Worm (Caenorhabditis elegans) whole organism, L3 larva: ENCODE measurements around the gene F53F8.7.

Source experiments
- R02D3.7 ChIP-seq: fragments of 150-350 bp; optimal IDR thresholded peaks from 2 replicates; lab custom pipeline; 2014; ENCODE audit warnings: missing biosample characterization, missing genetic modification characterization
- ZK546.5 ChIP-seq: sonication (generic microtip); optimal IDR thresholded peaks from 2 replicates; lab custom pipeline; 2017; ENCODE audit warnings: missing biosample characterization, missing genetic modification characterization
- aly-2 ChIP-seq: fragments of 150-350 bp; optimal IDR thresholded peaks from 2 replicates; lab custom pipeline; 2014; ENCODE audit warnings: missing biosample characterization, missing genetic modification characterization
- ceh-16 ChIP-seq: sonication (generic microtip); optimal IDR thresholded peaks from 2 replicates; lab custom pipeline; 2017; ENCODE audit warnings: missing biosample characterization, missing genetic modification characterization
- ceh-28 ChIP-seq: fragments of 150-350 bp; optimal IDR thresholded peaks from 2 replicates; lab custom pipeline; 2014; ENCODE audit warnings: missing biosample characterization, missing genetic modification reagents, missing genetic modification characterization
- ceh-82 ChIP-seq: fragments of 150-350 bp; optimal IDR thresholded peaks from 2 replicates; lab custom pipeline; 2014; ENCODE audit warnings: missing biosample characterization, missing genetic modification characterization
- ceh-9 ChIP-seq: sonication (generic microtip); optimal IDR thresholded peaks from 2 replicates; lab custom pipeline; 2018; ENCODE audit warnings: missing biosample characterization, missing genetic modification characterization
- daf-12 ChIP-seq: fragments of 150-350 bp; optimal IDR thresholded peaks from 2 replicates; lab custom pipeline; 2014; ENCODE audit warnings: missing biosample characterization, missing genetic modification reagents, missing genetic modification characterization
- egl-5 ChIP-seq: fragments of 150-350 bp; optimal IDR thresholded peaks from 2 replicates; lab custom pipeline; 2017; ENCODE audit warnings: missing biosample characterization, missing genetic modification reagents, missing genetic modification characterization, inconsistent platforms
- elt-2 ChIP-seq: sonication (generic microtip); optimal IDR thresholded peaks from 2 replicates; lab custom pipeline; 2016; ENCODE audit warnings: missing genetic modification reagents, mild to moderate bottlenecking, missing genetic modification characterization, missing compliant biosample characterization
- elt-3 ChIP-seq, 3 experiments: fragments of 150-350 bp in 1 of 3; sonication (generic microtip) in 2 of 3; optimal IDR thresholded peaks; 2 replicates in 2 of 3; 4 replicates in 1 of 3; lab custom pipeline; 2014 to 2017; ENCODE audit warnings: missing biosample characterization in 3 of 3, missing genetic modification characterization in 3 of 3
- fos-1 ChIP-seq: fragments of 150-350 bp; optimal IDR thresholded peaks from 2 replicates; lab custom pipeline; 2014; ENCODE audit warnings: missing biosample characterization, missing genetic modification characterization
- hmg-11 ChIP-seq: sonication (generic microtip); optimal IDR thresholded peaks from 2 replicates; lab custom pipeline; 2016; ENCODE audit warnings: missing genetic modification characterization, missing compliant biosample characterization
- jun-1 ChIP-seq: fragments of 150-350 bp; optimal IDR thresholded peaks from 2 replicates; lab custom pipeline; 2014; ENCODE audit warnings: missing biosample characterization, missing genetic modification reagents, missing genetic modification characterization
- lin-15B ChIP-seq: fragments of 150-350 bp; optimal IDR thresholded peaks from 2 replicates; lab custom pipeline; 2014; ENCODE audit warnings: missing biosample characterization, missing genetic modification characterization
- lin-39 ChIP-seq: fragments of 150-350 bp; optimal IDR thresholded peaks from 2 replicates; lab custom pipeline; 2018; ENCODE audit warnings: missing biosample characterization, missing genetic modification reagents, missing genetic modification characterization
- lsy-12 ChIP-seq: sonication (generic microtip); optimal IDR thresholded peaks from 2 replicates; lab custom pipeline; 2016; ENCODE audit warnings: mild to moderate bottlenecking, missing genetic modification characterization, missing compliant biosample characterization
- mdl-1 ChIP-seq: fragments of 150-350 bp; optimal IDR thresholded peaks from 2 replicates; lab custom pipeline; 2014; ENCODE audit warnings: missing biosample characterization, missing genetic modification characterization
- mml-1 ChIP-seq: fragments of 150-350 bp; sonication (generic microtip); optimal IDR thresholded peaks from 3 replicates; lab custom pipeline; 2014; ENCODE audit warnings: missing biosample characterization, missing genetic modification characterization
- nfya-1 ChIP-seq: sonication (generic microtip); optimal IDR thresholded peaks from 2 replicates; lab custom pipeline; 2017; ENCODE audit warnings: missing genetic modification characterization, mild to moderate bottlenecking, missing compliant biosample characterization, antibody characterized with exemption, moderate library complexity; ENCODE audit not compliant: insufficient read depth
- nhr-11 ChIP-seq: fragments of 150-350 bp; optimal IDR thresholded peaks from 2 replicates; lab custom pipeline; 2014; ENCODE audit warnings: missing biosample characterization, missing genetic modification characterization
- nhr-12 ChIP-seq: fragments of 150-350 bp; optimal IDR thresholded peaks from 2 replicates; lab custom pipeline; 2014; ENCODE audit warnings: missing biosample characterization, missing genetic modification characterization
- nhr-23 ChIP-seq: fragments of 150-350 bp; optimal IDR thresholded peaks from 2 replicates; lab custom pipeline; 2014; ENCODE audit warnings: missing biosample characterization, missing genetic modification reagents, missing genetic modification characterization
- nhr-237 ChIP-seq: fragments of 150-350 bp; optimal IDR thresholded peaks from 2 replicates; lab custom pipeline; 2014; ENCODE audit warnings: missing biosample characterization, missing genetic modification characterization
- nhr-25 ChIP-seq: sonication (generic microtip); optimal IDR thresholded peaks from 2 replicates; lab custom pipeline; 2017; ENCODE audit warnings: missing biosample characterization, missing genetic modification characterization
- nhr-28 ChIP-seq: fragments of 150-350 bp; optimal IDR thresholded peaks from 2 replicates; lab custom pipeline; 2014; ENCODE audit warnings: missing biosample characterization, missing genetic modification characterization
- nhr-77 ChIP-seq: fragments of 150-350 bp; optimal IDR thresholded peaks from 2 replicates; lab custom pipeline; 2014; ENCODE audit warnings: missing biosample characterization, missing genetic modification characterization
- pqm-1 ChIP-seq: fragments of 150-350 bp; optimal IDR thresholded peaks from 2 replicates; lab custom pipeline; 2017; ENCODE audit warnings: missing biosample characterization, missing genetic modification characterization, inconsistent platforms
- sea-2 ChIP-seq: fragments of 150-350 bp; sonication (generic microtip); optimal IDR thresholded peaks from 4 replicates; lab custom pipeline; 2014; ENCODE audit warnings: missing biosample characterization, missing genetic modification reagents, missing genetic modification characterization
- skn-1 ChIP-seq: fragments of 150-350 bp; optimal IDR thresholded peaks from 2 replicates; lab custom pipeline; 2014; ENCODE audit warnings: missing biosample characterization, missing genetic modification characterization
- snpc-4 ChIP-seq: fragments of 150-350 bp; optimal IDR thresholded peaks from 2 replicates; lab custom pipeline; 2014; ENCODE audit warnings: missing biosample characterization, missing genetic modification characterization
- tbx-2 ChIP-seq: sonication (generic microtip); optimal IDR thresholded peaks from 2 replicates; lab custom pipeline; 2016; ENCODE audit warnings: mild to moderate bottlenecking, missing genetic modification characterization, missing compliant biosample characterization
- unc-39 ChIP-seq: sonication (generic microtip); optimal IDR thresholded peaks from 4 replicates; lab custom pipeline; 2017; ENCODE audit warnings: missing biosample characterization, missing genetic modification characterization
- unc-62 ChIP-seq: fragments of 150-350 bp; sonication (generic microtip); optimal IDR thresholded peaks from 4 replicates; lab custom pipeline; 2014; ENCODE audit warnings: missing biosample characterization, missing genetic modification reagents, missing genetic modification characterization
- zag-1 ChIP-seq: fragments of 150-350 bp; optimal IDR thresholded peaks from 2 replicates; lab custom pipeline; 2014; ENCODE audit warnings: missing biosample characterization, missing genetic modification characterization
- ztf-11 ChIP-seq: fragments of 150-350 bp; optimal IDR thresholded peaks from 2 replicates; lab custom pipeline; 2014; ENCODE audit warnings: missing biosample characterization, missing genetic modification characterization

The F53F8.7 gene

DNA sequence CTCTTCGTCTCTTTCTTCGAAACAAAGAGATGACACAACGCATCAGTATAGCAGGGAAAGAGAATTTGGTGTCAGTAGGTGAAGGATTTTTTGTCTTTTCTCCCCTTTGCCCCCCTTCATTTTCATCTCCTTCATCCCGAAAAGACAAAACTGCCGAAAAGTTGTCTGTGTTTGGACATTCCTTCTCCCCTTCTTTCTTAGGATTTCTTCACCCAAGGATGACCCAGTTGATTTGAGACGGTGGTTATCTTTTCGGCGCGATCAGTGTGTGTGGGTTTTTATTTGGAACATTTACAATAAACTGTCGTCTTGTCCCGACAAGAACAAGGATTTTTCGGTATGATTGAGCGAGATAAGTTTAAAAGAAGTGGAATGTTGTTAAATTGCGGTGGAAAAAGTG, 35.7 kb downstream of the F53F8.7 start:
- TF ChIP-seq nhr-23 (tag; lab: Kevin White, UChicago) (peak; percentile 74), lin-39 (tag; lab: Kevin White, UChicago) (no peak)
- TF ChIP-seq, all 47 proteins: peak for 1

DNA sequence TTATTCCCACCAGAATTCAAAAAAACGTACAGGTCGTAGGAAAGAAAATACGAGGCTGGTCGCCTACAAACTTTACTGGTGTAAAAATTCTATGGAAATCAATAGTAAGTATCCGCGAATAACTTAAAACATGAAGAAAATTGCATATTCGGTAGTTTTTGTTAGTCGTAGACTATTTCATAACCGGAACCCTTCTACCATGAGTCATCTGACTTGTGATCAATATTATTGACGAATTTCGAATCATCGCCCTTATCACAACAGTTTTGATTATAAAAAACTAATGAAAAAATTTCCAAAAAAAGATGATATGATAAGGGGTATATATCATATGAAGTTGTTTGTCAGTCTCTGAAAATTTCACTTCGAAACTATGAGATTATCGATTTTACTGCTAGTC, 38.1 kb downstream of the F53F8.7 start, which contains the start of gene W01F3.2:
Gene W01F3.2 (plus strand): TSS at position 301 of the 400 bp plus-strand sequence.
- TF ChIP-seq nhr-23 (tag; lab: Kevin White, UChicago) = no peak
- no peak for TF ChIP-seq snpc-4 (tag; lab: Kevin White, UChicago)
- TF ChIP-seq lin-15B (tag; lab: Kevin White, UChicago) = no peak
- TF ChIP-seq nhr-77 (tag; lab: Kevin White, UChicago) = no peak
- TF ChIP-seq R02D3.7 (tag; lab: Kevin White, UChicago) = no peak
- no peak for TF ChIP-seq ceh-16
- TF ChIP-seq ceh-9 (tag; lab: Kevin White, UChicago) = no peak
- no peak for TF ChIP-seq unc-39
- no peak for TF ChIP-seq mml-1
- no peak for TF ChIP-seq tbx-2
- no peak for TF ChIP-seq ceh-82

ce11 chrV:20656626-20657025, 41.5 kb downstream of the F53F8.7 start:
- TF ChIP-seq elt-3 (tag; optimal IDR thresholded peaks at IDR 0.05; lab: Kevin White, UChicago) = no peak
- no peak for TF ChIP-seq daf-12 (tag; lab: Kevin White, UChicago)
- no peak for TF ChIP-seq nhr-237 (tag; lab: Kevin White, UChicago)
- no peak for TF ChIP-seq ZK546.5 (tag; lab: Kevin White, UChicago)
- TF ChIP-seq pqm-1 (tag; lab: Kevin White, UChicago) = no peak
- TF ChIP-seq fos-1 (tag; lab: Kevin White, UChicago) = no peak
- no peak for TF ChIP-seq sea-2 (GFP tag; lab: Kevin White, UChicago)
- no peak for TF ChIP-seq lin-15B (tag; lab: Kevin White, UChicago)
- TF ChIP-seq ceh-82 = no peak
- TF ChIP-seq mdl-1 = no peak
- no peak for TF ChIP-seq nhr-12
- TF ChIP-seq elt-2 = no peak
- no peak for TF ChIP-seq tbx-2
- TF ChIP-seq unc-62 (GFP tag; lab: Kevin White, UChicago) = no peak
- TF ChIP-seq unc-39 = no peak
- no peak for TF ChIP-seq zag-1
- no peak for TF ChIP-seq aly-2 (tag; lab: Kevin White, UChicago)

- TF ChIP-seq fos-1 (tag; lab: Kevin White, UChicago) (no peak), ceh-28 (tag; lab: Kevin White, UChicago) (no peak), aly-2 (tag; lab: Kevin White, UChicago) (no peak), lsy-12 (tag; lab: Kevin White, UChicago) (no peak), elt-3 (tag; optimal IDR thresholded peaks at IDR 0.05; lab: Kevin White, UChicago) (no peak), nfya-1 (no peak), ceh-9 (tag; lab: Kevin White, UChicago) (no peak), skn-1 (no peak), nhr-28 (tag; lab: Kevin White, UChicago) (no peak), lin-39 (tag; lab: Kevin White, UChicago) (no peak), ceh-82 (no peak), zag-1 (no peak), nhr-11 (tag; lab: Kevin White, UChicago) (no peak), ztf-11 (no peak), ZK546.5 (tag; lab: Kevin White, UChicago) (no peak), pqm-1 (tag; lab: Kevin White, UChicago) (no peak)
Measured at ce11 chrV:20655174-20655573, 43.0 kb downstream of the F53F8.7 start.

DNA sequence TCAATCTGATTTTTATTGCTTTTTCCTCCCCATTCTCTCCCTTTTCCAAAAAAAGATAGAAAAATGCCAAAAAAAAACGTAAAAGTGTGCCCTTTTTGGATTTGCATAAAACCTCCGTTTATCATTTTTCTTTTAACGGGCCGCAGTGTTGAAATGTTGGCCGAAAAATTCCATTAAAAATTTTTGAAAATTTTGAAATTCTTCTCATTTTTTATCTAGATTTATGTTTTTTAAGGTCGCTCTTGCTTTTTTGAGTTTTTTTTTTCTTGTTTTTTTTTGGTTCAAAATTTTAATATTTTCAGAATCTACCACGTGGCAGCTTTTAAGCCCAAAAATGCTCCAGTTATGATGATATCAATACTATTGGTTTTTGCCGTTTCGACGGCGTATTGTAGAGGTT, 43.8 kb downstream of the F53F8.7 start, which contains the start of gene mnr-1:
Gene mnr-1 (plus strand): TSS at position 301 of the 400 bp plus-strand sequence.
- TF ChIP-seq hmg-11 (tag; lab: Kevin White, UChicago) = no peak
- no peak for TF ChIP-seq nhr-25
- TF ChIP-seq nhr-237 (tag; lab: Kevin White, UChicago) = no peak
- no peak for TF ChIP-seq ceh-9 (tag; lab: Kevin White, UChicago)
- no peak for TF ChIP-seq fos-1 (tag; lab: Kevin White, UChicago)
- no peak for TF ChIP-seq ZK546.5 (tag; lab: Kevin White, UChicago)
- no peak for TF ChIP-seq nhr-28 (tag; lab: Kevin White, UChicago)
- TF ChIP-seq ceh-16 = no peak
- TF ChIP-seq mml-1 = no peak
- no peak for TF ChIP-seq sea-2 (GFP tag; lab: Kevin White, UChicago)
- TF ChIP-seq R02D3.7 (tag; lab: Kevin White, UChicago) = no peak
- no peak for TF ChIP-seq jun-1
- no peak for TF ChIP-seq nhr-12
- no peak for TF ChIP-seq ztf-11
- no peak for TF ChIP-seq egl-5 (tag; lab: Kevin White, UChicago)
- TF ChIP-seq elt-2 = no peak
